Fruit fly (Drosophila melanogaster): Measurements from ENCODE around the gene GluRS-m.

GluRS-m gene

DNA sequence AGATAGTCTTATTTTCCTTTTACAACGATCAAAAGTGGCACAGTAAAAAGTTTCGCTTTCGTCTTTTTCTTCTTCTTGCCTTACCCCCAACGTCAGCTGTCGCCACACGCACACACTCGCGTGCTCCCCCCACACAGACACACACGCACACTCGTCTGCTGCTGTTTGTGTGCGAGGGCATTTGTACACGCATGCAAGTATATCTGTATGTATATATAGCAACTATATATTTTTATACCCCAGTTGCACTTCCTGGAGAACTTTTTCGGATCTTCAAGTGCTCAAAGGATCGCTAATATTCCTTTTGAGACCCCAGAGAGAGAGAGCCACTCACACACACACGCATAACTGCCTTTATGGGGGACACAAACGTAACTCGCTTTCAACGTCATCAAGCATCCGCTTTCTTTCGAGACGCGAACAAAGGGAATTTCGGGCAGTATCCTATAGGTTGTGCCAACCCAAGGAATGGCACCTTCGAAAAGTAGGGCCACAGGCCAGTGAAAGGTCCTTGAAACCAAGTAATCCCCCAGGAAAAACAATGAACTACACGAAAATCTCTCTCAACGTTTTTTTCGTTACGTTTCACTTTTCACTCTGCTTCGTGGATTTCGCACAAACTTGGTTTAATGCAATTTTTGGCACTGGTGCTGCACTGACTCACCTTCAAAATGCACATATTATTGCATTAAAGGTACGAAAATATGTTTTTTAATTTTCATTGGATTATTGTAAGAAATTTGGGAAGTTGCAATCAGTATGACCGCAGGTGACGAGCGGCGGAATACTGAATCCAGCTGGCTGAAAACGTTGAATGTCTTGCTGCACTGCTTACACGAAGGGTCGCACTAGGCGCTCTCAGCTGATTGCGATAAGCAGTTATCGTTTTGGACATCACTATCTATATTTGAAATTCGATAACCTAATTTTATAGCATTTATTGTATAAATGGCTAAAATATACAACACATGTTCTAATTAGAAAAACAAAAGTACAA lies 38.9 kb downstream of the GluRS-m start, which contains the start of gene roq (continued):
- TF ChIP-seq CTCF (GFP tag; optimal IDR thresholded peaks at IDR 0.05) (peak; percentile 28), CG31388 (GFP tag; optimal IDR thresholded peaks at IDR 0.05) (no peak), CG2875 (GFP tag; optimal IDR thresholded peaks at IDR 0.05) (no peak), CG10147 (GFP tag; optimal IDR thresholded peaks at IDR 0.05) (no peak), Dbx (GFP tag; IDR thresholded peaks at IDR 0.05) (0 out of 3 replicates have a peak, but pooled peaks have one; percentile 46), CG30403 (GFP tag; optimal IDR thresholded peaks at IDR 0.05) (no peak), CG3407 (GFP tag; optimal IDR thresholded peaks at IDR 0.05) (no peak), corto (GFP tag; optimal IDR thresholded peaks at IDR 0.05) (peak; percentile 15), CG13287 (GFP tag; IDR thresholded peaks at IDR 0.05; ENCODE audit: partially characterized antibody) (peak; percentile 72; the same call in 1 of the 2 replicates), CG4404 (GFP tag; IDR thresholded peaks at IDR 0.05) (no peak), pzg (GFP tag; optimal IDR thresholded peaks at IDR 0.05) (peak; percentile 94), tna (GFP tag; IDR thresholded peaks at IDR 0.05; ENCODE audit: partially characterized antibody) (peak; percentile 46), D (optimal IDR thresholded peaks at IDR 0.05) (no peak), D (GFP tag; optimal IDR thresholded peaks at IDR 0.05) (no peak), Dref (GFP tag; IDR thresholded peaks at IDR 0.05) (peak; percentile 91), CG9797 (GFP tag; optimal IDR thresholded peaks at IDR 0.05) (peak; percentile 95), ato (GFP tag; IDR thresholded peaks at IDR 0.05; ENCODE audit: partially characterized antibody) (peak; percentile 46; the same call in 1 of the 2 replicates), CoRest (tag; optimal IDR thresholded peaks at IDR 0.05) (peak; percentile 34), YL-1 (GFP tag; optimal IDR thresholded peaks at IDR 0.05) (peak; percentile 66), Trl (optimal IDR thresholded peaks at IDR 0.05) (peak; percentile 23 to 46), Trl (GFP tag; optimal IDR thresholded peaks at IDR 0.05) (no peak), CG8924 (tag; optimal IDR thresholded peaks at IDR 0.05) (peak; percentile 26), CG2120 (GFP tag; optimal IDR thresholded peaks at IDR 0.05) (no peak), Bgb (GFP tag; IDR thresholded peaks at IDR 0.05; ENCODE audit: partially characterized antibody) (peak; percentile 67), ATbp (GFP tag; optimal IDR thresholded peaks at IDR 0.05) (no peak), Xbp1 (GFP tag; optimal IDR thresholded peaks at IDR 0.05) (peak; percentile 1), CG9437 (GFP tag; optimal IDR thresholded peaks at IDR 0.05) (peak; percentile 95), chinmo (GFP tag; IDR thresholded peaks at IDR 0.05; ENCODE audit: partially characterized antibody) (peak; percentile 72; the same call in 3 of the 4 replicates), Lhr (GFP tag; optimal IDR thresholded peaks at IDR 0.05) (peak; percentile 39), sisA (GFP tag; IDR thresholded peaks at IDR 0.05) (no peak), crol (GFP tag; IDR thresholded peaks at IDR 0.05) (no peak), Abd-B (GFP tag; optimal IDR thresholded peaks at IDR 0.05) (peak; percentile 23), CG30020 (tag; optimal IDR thresholded peaks at IDR 0.05) (peak; percentile 3), CG34376 (GFP tag; optimal IDR thresholded peaks at IDR 0.05) (peak; percentile 17), CG2712 (tag; optimal IDR thresholded peaks at IDR 0.05) (peak; percentile 41), CG15601 (tag; optimal IDR thresholded peaks at IDR 0.05) (peak; percentile 8), CG31365 (tag; optimal IDR thresholded peaks at IDR 0.05) (peak; percentile 97), Kr (GFP tag; optimal IDR thresholded peaks at IDR 0.05) (no peak), CG33213 (GFP tag; optimal IDR thresholded peaks at IDR 0.05) (peak; percentile 44), CG42726 (GFP tag; IDR thresholded peaks at IDR 0.05; ENCODE audit: partially characterized antibody) (peak; percentile 62; the same call in 1 of the 2 replicates), MBD-R2 (GFP tag; IDR thresholded peaks at IDR 0.05) (peak; percentile 77), Sin3A (optimal IDR thresholded peaks at IDR 0.05) (peak; percentile 19), CG8478 (optimal IDR thresholded peaks at IDR 0.05) (peak; percentile 86), fd96Cb (tag; optimal IDR thresholded peaks at IDR 0.05) (no peak), Bdp1 (GFP tag; optimal IDR thresholded peaks at IDR 0.05) (no peak), psq (GFP tag; optimal IDR thresholded peaks at IDR 0.05) (no peak), Doc2 (GFP tag; IDR thresholded peaks at IDR 0.05) (no peak), BEAF-32 (GFP tag; optimal IDR thresholded peaks at IDR 0.05) (peak; percentile 55), CG16813 (GFP tag; IDR thresholded peaks at IDR 0.05; ENCODE audit: partially characterized antibody) (peak; percentile 42; the same call in 2 of the 3 replicates)

Measured in whole organism, embryonic.